Fruit fly (Drosophila melanogaster) whole organism, embryonic: ENCODE results near the gene kin17.

Experiments
- Asciz ChIP-seq: fragments of 200-800 bp; sonication (Bioruptor generic); optimal IDR thresholded peaks from 2 replicates; lab custom pipeline; 2017; ENCODE audit warnings: missing biosample characterization, mild to moderate bottlenecking, missing genetic modification characterization, missing genetic modification reagents
- Blimp-1 ChIP-seq: fragments of 200-800 bp; sonication (Bioruptor generic); optimal IDR thresholded peaks from 3 replicates; lab custom pipeline; 2018; ENCODE audit warnings: missing biosample characterization, missing genetic modification characterization, mild to moderate bottlenecking, moderate library complexity, missing genetic modification reagents
- CG12071 ChIP-seq: fragments of 200-800 bp; sonication (Bioruptor generic); optimal IDR thresholded peaks from 3 replicates; lab custom pipeline; 2018; ENCODE audit warnings: missing biosample characterization, mild to moderate bottlenecking, missing genetic modification characterization
- CG12219 ChIP-seq: fragments of 200-800 bp; sonication (Bioruptor generic); optimal IDR thresholded peaks from 3 replicates; lab custom pipeline; 2018; ENCODE audit warnings: missing biosample characterization, mild to moderate bottlenecking, missing genetic modification characterization
- CG12391 ChIP-seq: fragments of 200-800 bp; sonication (Bioruptor generic); optimal IDR thresholded peaks from 3 replicates; lab custom pipeline; 2018; ENCODE audit warnings: missing biosample characterization, mild to moderate bottlenecking, missing genetic modification characterization, moderate library complexity
- CG12744 ChIP-seq: fragments of 200-800 bp; sonication (Bioruptor generic); optimal IDR thresholded peaks from 2 replicates; lab custom pipeline; 2016; ENCODE audit warnings: missing biosample characterization, missing genetic modification characterization
- CG13287 ChIP-seq: fragments of 200-800 bp; sonication (Bioruptor generic); IDR thresholded peaks from 2 replicates; pipeline ENCODE4 v1.3.6; 2022; ENCODE audit warnings: missing biosample characterization, missing genetic modification characterization; ENCODE audit not compliant: partially characterized antibody
- CG14860 ChIP-seq: fragments of 200-800 bp; sonication (Bioruptor generic); IDR thresholded peaks from 3 replicates; pipeline ENCODE4 v1.3.6; 2022; ENCODE audit warnings: missing biosample characterization, missing genetic modification characterization; ENCODE audit not compliant: partially characterized antibody
- CG1529 ChIP-seq: fragments of 200-800 bp; sonication (Bioruptor generic); optimal IDR thresholded peaks from 3 replicates; lab custom pipeline; 2018; ENCODE audit warnings: missing biosample characterization, missing genetic modification characterization
- CG18262 ChIP-seq: fragments of 200-800 bp; optimal IDR thresholded peaks from 3 replicates; lab custom pipeline; 2019; ENCODE audit warnings: missing biosample characterization, mild to moderate bottlenecking, missing genetic modification characterization, moderate library complexity
- CG2129 ChIP-seq: fragments of 200-800 bp; sonication (Bioruptor generic); IDR thresholded peaks from 2 replicates; pipeline ENCODE4 v1.3.6; 2022; ENCODE audit warnings: missing biosample characterization, missing genetic modification characterization; ENCODE audit not compliant: partially characterized antibody
- CG3995 ChIP-seq: fragments of 200-800 bp; sonication (Bioruptor generic); optimal IDR thresholded peaks from 3 replicates; lab custom pipeline; 2016; ENCODE audit warnings: missing biosample characterization, missing genetic modification characterization
- CG4404 ChIP-seq: fragments of 200-800 bp; sonication (Bioruptor generic); IDR thresholded peaks from 2 replicates; pipeline ENCODE4 v1.3.6; 2022; ENCODE audit warnings: missing biosample characterization, missing genetic modification characterization
- CG5180 ChIP-seq: fragments of 200-800 bp; sonication (Bioruptor generic); optimal IDR thresholded peaks from 3 replicates; lab custom pipeline; 2017; ENCODE audit warnings: missing biosample characterization, missing genetic modification characterization, mild to moderate bottlenecking, moderate library complexity, missing genetic modification reagents
- CG6272 ChIP-seq: fragments of 200-800 bp; sonication (Bioruptor generic); IDR thresholded peaks from 2 replicates; pipeline ENCODE4 v1.3.6; 2022; ENCODE audit warnings: missing biosample characterization, missing genetic modification characterization
- CG6765 ChIP-seq: fragments of 200-800 bp; sonication (Bioruptor generic); optimal IDR thresholded peaks from 3 replicates; lab custom pipeline; 2017; ENCODE audit warnings: missing biosample characterization, mild to moderate bottlenecking, missing genetic modification characterization
- CG6813 ChIP-seq: fragments of 200-800 bp; sonication (Bioruptor generic); optimal IDR thresholded peaks from 2 replicates; lab custom pipeline; 2017; ENCODE audit warnings: missing biosample characterization, missing genetic modification characterization, mild to moderate bottlenecking, moderate library complexity, missing genetic modification reagents
- CG7745 ChIP-seq: fragments of 200-800 bp; sonication (Bioruptor generic); optimal IDR thresholded peaks from 2 replicates; lab custom pipeline; 2018; ENCODE audit warnings: missing biosample characterization, mild to moderate bottlenecking, missing genetic modification characterization, moderate library complexity
- CG8281 ChIP-seq: fragments of 200-800 bp; sonication (Bioruptor generic); optimal IDR thresholded peaks from 2 replicates; lab custom pipeline; 2018; ENCODE audit warnings: missing biosample characterization, mild to moderate bottlenecking, missing genetic modification characterization, moderate library complexity
- CTCF ChIP-seq: fragments of 200-800 bp; sonication (Bioruptor generic); optimal IDR thresholded peaks from 2 replicates; lab custom pipeline; 2017; ENCODE audit warnings: missing biosample characterization, mild to moderate bottlenecking, missing genetic modification characterization, moderate library complexity
- Dek ChIP-seq: fragments of 200-800 bp; sonication (Bioruptor generic); optimal IDR thresholded peaks from 3 replicates; lab custom pipeline; 2019; ENCODE audit warnings: missing biosample characterization, mild to moderate bottlenecking, missing genetic modification characterization, moderate library complexity
- Drgx ChIP-seq: fragments of 200-800 bp; sonication (Bioruptor generic); IDR thresholded peaks from 2 replicates; pipeline ENCODE4 v1.3.6; 2022; ENCODE audit warnings: missing biosample characterization, missing genetic modification characterization
- ERR ChIP-seq: fragments of 200-800 bp; sonication (Bioruptor generic); optimal IDR thresholded peaks from 2 replicates; lab custom pipeline; 2016; ENCODE audit warnings: missing biosample characterization, missing genetic modification characterization
- Eip74EF ChIP-seq, 2 experiments: fragments of 200-800 bp in 1 of 2; fragments of >200 bp in 1 of 2; sonication (Bioruptor generic) in 1 of 2; optimal IDR thresholded peaks; 2 replicates each; lab custom pipeline; 2017 to 2019; ENCODE audit warnings: missing biosample characterization in 2 of 2, missing genetic modification characterization in 2 of 2, mild to moderate bottlenecking in 1 of 2, moderate library complexity in 1 of 2
- Fer1 ChIP-seq: fragments of 200-800 bp; sonication (Bioruptor generic); optimal IDR thresholded peaks from 2 replicates; lab custom pipeline; 2017; ENCODE audit warnings: missing biosample characterization, mild to moderate bottlenecking, missing genetic modification characterization
- Med ChIP-seq: fragments of 200-800 bp; sonication (Bioruptor generic); peaks from one replicate; lab custom pipeline; 2016; ENCODE audit warnings: missing biosample characterization, missing genetic modification characterization, mild to moderate bottlenecking, inconsistent platforms, moderate library complexity
- NfI ChIP-seq: fragments of 200-800 bp; sonication (Bioruptor generic); optimal IDR thresholded peaks from 3 replicates; lab custom pipeline; 2018; ENCODE audit warnings: missing biosample characterization, mild to moderate bottlenecking, missing genetic modification characterization, moderate library complexity
- Rx ChIP-seq: fragments of 200-800 bp; sonication (Bioruptor generic); IDR thresholded peaks from 2 replicates; pipeline ENCODE4 v1.3.6; 2022; ENCODE audit warnings: missing biosample characterization, missing genetic modification characterization
- Taf1 ChIP-seq: fragments of 200-800 bp; sonication (Bioruptor generic); IDR thresholded peaks from 2 replicates; pipeline ENCODE4 v1.3.6; 2022; ENCODE audit warnings: missing biosample characterization, missing genetic modification characterization
- Vsx1 ChIP-seq: fragments of 200-800 bp; sonication (Bioruptor generic); optimal IDR thresholded peaks from 2 replicates; lab custom pipeline; 2017; ENCODE audit warnings: missing biosample characterization, mild to moderate bottlenecking, missing genetic modification characterization, missing genetic modification reagents
- ac ChIP-seq: fragments of 200-800 bp; sonication (Bioruptor generic); optimal IDR thresholded peaks from 3 replicates; lab custom pipeline; 2017; ENCODE audit warnings: missing biosample characterization, mild to moderate bottlenecking, missing genetic modification characterization
- caup ChIP-seq: fragments of 200-800 bp; sonication (Bioruptor generic); optimal IDR thresholded peaks from 3 replicates; lab custom pipeline; 2017; ENCODE audit warnings: missing biosample characterization, mild to moderate bottlenecking, missing genetic modification characterization, moderate library complexity; ENCODE audit not compliant: severe bottlenecking
- fd102C ChIP-seq: fragments of 200-800 bp; sonication (Bioruptor generic); optimal IDR thresholded peaks from 2 replicates; lab custom pipeline; 2018; ENCODE audit warnings: missing biosample characterization, mild to moderate bottlenecking, missing genetic modification characterization, moderate library complexity
- gem ChIP-seq: fragments of 200-800 bp; sonication (Bioruptor generic); optimal IDR thresholded peaks from 2 replicates; lab custom pipeline; 2019; ENCODE audit warnings: missing biosample characterization, mild to moderate bottlenecking, missing genetic modification characterization, moderate library complexity
- grn ChIP-seq: fragments of 200-800 bp; sonication (Bioruptor generic); optimal IDR thresholded peaks from 3 replicates; lab custom pipeline; 2017; ENCODE audit warnings: missing biosample characterization, missing genetic modification characterization
- gsb-n ChIP-seq: fragments of 200-800 bp; sonication (Bioruptor generic); optimal IDR thresholded peaks from 3 replicates; lab custom pipeline; 2018; ENCODE audit warnings: missing biosample characterization, mild to moderate bottlenecking, missing genetic modification characterization
- gt ChIP-seq: fragments of 200-800 bp; sonication (Bioruptor generic); IDR thresholded peaks from 2 replicates; pipeline ENCODE4 v1.3.6; 2022; ENCODE audit warnings: missing biosample characterization, missing genetic modification characterization
- jing ChIP-seq: fragments of 200-800 bp; sonication (Bioruptor generic); optimal IDR thresholded peaks from 2 replicates; lab custom pipeline; 2018; ENCODE audit warnings: missing biosample characterization, mild to moderate bottlenecking, missing genetic modification characterization
- luna ChIP-seq: fragments of 200-800 bp; sonication (Bioruptor generic); optimal IDR thresholded peaks from 2 replicates; lab custom pipeline; 2016; ENCODE audit warnings: missing biosample characterization, missing genetic modification characterization
- nau ChIP-seq: fragments of 200-800 bp; sonication (Bioruptor generic); optimal IDR thresholded peaks from 3 replicates; lab custom pipeline; 2017; ENCODE audit warnings: missing biosample characterization, mild to moderate bottlenecking, missing genetic modification characterization, missing genetic modification reagents
- pita ChIP-seq: fragments of 200-800 bp; sonication (Bioruptor generic); optimal IDR thresholded peaks from 2 replicates; lab custom pipeline; 2017; ENCODE audit warnings: missing biosample characterization, mild to moderate bottlenecking, missing genetic modification characterization
- salm ChIP-seq: fragments of 200-800 bp; sonication (Bioruptor generic); optimal IDR thresholded peaks from 2 replicates; lab custom pipeline; 2018; ENCODE audit warnings: missing biosample characterization, mild to moderate bottlenecking, missing genetic modification characterization
- scrt ChIP-seq: fragments of 200-800 bp; sonication (Bioruptor generic); optimal IDR thresholded peaks from 2 replicates; lab custom pipeline; 2018; ENCODE audit warnings: missing biosample characterization, mild to moderate bottlenecking, missing genetic modification characterization, moderate library complexity
- sim ChIP-seq: fragments of 200-800 bp; sonication (Bioruptor generic); IDR thresholded peaks from 2 replicates; pipeline ENCODE4 v1.3.6; 2022; ENCODE audit warnings: missing biosample characterization, missing genetic modification characterization
- slou ChIP-seq: fragments of 200-800 bp; sonication (Bioruptor generic); optimal IDR thresholded peaks from 3 replicates; lab custom pipeline; 2016; ENCODE audit warnings: missing biosample characterization, missing genetic modification characterization
- sna ChIP-seq: fragments of 200-800 bp; sonication (Bioruptor generic); IDR thresholded peaks from 2 replicates; pipeline ENCODE4 v1.3.6; 2022; ENCODE audit warnings: missing biosample characterization, missing genetic modification characterization; ENCODE audit not compliant: partially characterized antibody
- sqz ChIP-seq: fragments of 200-800 bp; sonication (Bioruptor generic); optimal IDR thresholded peaks from 3 replicates; lab custom pipeline; 2018; ENCODE audit warnings: missing biosample characterization, mild to moderate bottlenecking, missing genetic modification characterization
- yki ChIP-seq: fragments of >200 bp; optimal IDR thresholded peaks from 3 replicates; lab custom pipeline; 2018

kin17 gene

dm6 chr3L:20405971-20406948, 49.7 kb downstream of the kin17 start (continued):
- no peak for TF ChIP-seq jing (GFP tag; lab: Kevin White, UChicago)
- TF ChIP-seq sna = no peak
- peak; percentile 68 for TF ChIP-seq CG8281 (tag; lab: Kevin White, UChicago)
- no peak for TF ChIP-seq sim (GFP tag; lab: Robert Waterston, UW)
- TF ChIP-seq pita = no peak
- peak; percentile 44 for TF ChIP-seq NfI (GFP tag; lab: Kevin White, UChicago)
- peak; percentile 88 for TF ChIP-seq CG7745 (tag; lab: Kevin White, UChicago)
- TF ChIP-seq CG6813 (GFP tag; lab: Kevin White, UChicago) = peak; percentile 56
- peak; percentile 27 for TF ChIP-seq CG12071 (GFP tag; lab: Kevin White, UChicago)
- no peak for TF ChIP-seq slou (GFP tag; lab: Kevin White, UChicago)
- no peak for TF ChIP-seq ERR (GFP tag; lab: Kevin White, UChicago)
- TF ChIP-seq Eip74EF (GFP tag; optimal IDR thresholded peaks at IDR 0.05; lab: Kevin White, UChicago) = peak in 1 of 2 experiments; percentile 26
- peak; percentile 15 for TF ChIP-seq Dek (tag; lab: Kevin White, UChicago)
- peak; percentile 30 for TF ChIP-seq gem (tag; lab: Kevin White, UChicago)
- peak; percentile 27 for TF ChIP-seq caup (GFP tag; lab: Kevin White, UChicago)
- TF ChIP-seq scrt (GFP tag; lab: Kevin White, UChicago) = peak; percentile 31
- peak; percentile 79 for TF ChIP-seq grn
- no peak for TF ChIP-seq CG14860 (GFP tag; lab: Robert Waterston, UW)
- no peak for TF ChIP-seq CG18262 (tag; lab: Kevin White, UChicago)
- TF ChIP-seq Asciz (GFP tag; lab: Kevin White, UChicago) = peak; percentile 57
- TF ChIP-seq yki = no peak
- TF ChIP-seq Rx (GFP tag; lab: Robert Waterston, UW) = no peak
- TF ChIP-seq CG5180 (GFP tag; lab: Kevin White, UChicago) = peak; percentile 5
- peak; percentile 46 for TF ChIP-seq CG6765
- TF ChIP-seq CTCF (GFP tag; lab: Kevin White, UChicago) = peak; percentile 55
- no peak for TF ChIP-seq nau (GFP tag; lab: Kevin White, UChicago)
- TF ChIP-seq salm (tag; lab: Kevin White, UChicago) = peak; percentile 67
- peak; percentile 13 for TF ChIP-seq fd102C (GFP tag; lab: Kevin White, UChicago)
- no peak for TF ChIP-seq CG3995 (GFP tag; lab: Kevin White, UChicago)
- TF ChIP-seq ac (GFP tag; lab: Kevin White, UChicago) = peak; percentile 21
- TF ChIP-seq sqz = peak; percentile 27
- peak; percentile 31 for TF ChIP-seq Blimp-1 (GFP tag; lab: Kevin White, UChicago)
- TF ChIP-seq CG12744 (GFP tag; lab: Kevin White, UChicago) = peak; percentile 25
- TF ChIP-seq Vsx1 (GFP tag; lab: Kevin White, UChicago) = peak; percentile 72
- TF ChIP-seq CG1529 = peak; percentile 14
- TF ChIP-seq CG4404 (GFP tag; lab: Robert Waterston, UW) = no peak
- TF ChIP-seq CG13287 = peak; percentile 7; the same call in 1 of the 2 replicates
- no peak for TF ChIP-seq CG12391
- no peak for TF ChIP-seq gt (GFP tag; lab: Robert Waterston, UW)
- TF ChIP-seq CG12219 = peak; percentile 37
- TF ChIP-seq Fer1 (GFP tag; lab: Kevin White, UChicago) = peak; percentile 71
- TF ChIP-seq CG6272 (GFP tag; lab: Robert Waterston, UW) = no peak
- TF ChIP-seq Med (GFP tag; lab: Kevin White, UChicago) = peak; percentile 4
- peak; percentile 25 for TF ChIP-seq gsb-n (tag; lab: Kevin White, UChicago)
- TF ChIP-seq CG2129 (GFP tag; lab: Robert Waterston, UW) = no peak
- no peak for TF ChIP-seq Drgx (GFP tag; lab: Robert Waterston, UW)
- no peak for TF ChIP-seq luna (GFP tag; lab: Kevin White, UChicago)
- TF ChIP-seq Taf1 (GFP tag; lab: Robert Waterston, UW) = no peak
